Worm (Caenorhabditis elegans): Measurements from ENCODE around the gene Y37D8A.6.

The Y37D8A.6 gene

ce11 chrIII:12807726-12808125 lies 62.4 kb downstream of the Y37D8A.6 start, which contains the start of gene BE10.3:
Gene BE10.3, plus strand, starts transcription at chrIII:12808026.
- no peak for TF ChIP-seq ama-1 (optimal IDR thresholded peaks at IDR 0.05)
- TF ChIP-seq ama-1 (GFP tag; optimal IDR thresholded peaks at IDR 0.05) = no peak
- TF ChIP-seq sea-2 (GFP tag; IDR thresholded peaks at IDR 0.05) = no peak
- no peak for TF ChIP-seq mes-4 (tag; optimal IDR thresholded peaks at IDR 0.05)
- no peak for TF ChIP-seq madf-6 (GFP tag; IDR thresholded peaks at IDR 0.05)
- no peak for TF ChIP-seq nfyb-1 (GFP tag; IDR thresholded peaks at IDR 0.05)
- TF ChIP-seq snpc-1.1 (tag; optimal IDR thresholded peaks at IDR 0.05; ENCODE audit: insufficient read depth) = no peak
- TF ChIP-seq F39B2.1 (GFP tag; IDR thresholded peaks at IDR 0.05) = no peak
- TF ChIP-seq lsy-27 (tag; optimal IDR thresholded peaks at IDR 0.05; ENCODE audit: borderline replicate concordance, insufficient read depth) = no peak
- TF ChIP-seq ekl-4 (GFP tag; IDR thresholded peaks at IDR 0.05) = no peak
- no peak for TF ChIP-seq dpl-1 (GFP tag; optimal IDR thresholded peaks at IDR 0.05)
- TF ChIP-seq bed-1 (GFP tag; IDR thresholded peaks at IDR 0.05) = no peak

Measured in whole organism, young adult.